Fruit fly (Drosophila melanogaster) whole organism, embryonic: Measurements from ENCODE around the gene Clbn.

ENCODE experiments used
- Atf3 ChIP-seq: fragments of 200-800 bp; sonication (Bioruptor generic); optimal IDR thresholded peaks from 3 replicates; lab custom pipeline; 2016; ENCODE audit warnings: missing biosample characterization, missing genetic modification characterization
- Awh ChIP-seq: fragments of 200-800 bp; sonication (Bioruptor generic); IDR thresholded peaks from 2 replicates; pipeline ENCODE4, ENCODE4 v1.3.6; 2022; ENCODE audit warnings: missing biosample characterization, missing genetic modification characterization
- C15 ChIP-seq: fragments of 200-800 bp; sonication (Bioruptor generic); IDR thresholded peaks from 3 replicates; pipeline ENCODE4 v1.3.6; 2022; ENCODE audit warnings: missing biosample characterization, missing genetic modification characterization
- CG10321 ChIP-seq: fragments of 200-800 bp; sonication (Bioruptor generic); IDR thresholded peaks from 2 replicates; pipeline ENCODE4 v1.3.6; 2022; ENCODE audit warnings: missing biosample characterization, missing genetic modification characterization
- CG11696 ChIP-seq: fragments of 200-800 bp; sonication (Bioruptor generic); IDR thresholded peaks from 2 replicates; pipeline ENCODE4 v1.3.6; 2022; ENCODE audit warnings: missing biosample characterization, missing genetic modification characterization
- CG1233 ChIP-seq: fragments of 200-800 bp; sonication (Bioruptor generic); optimal IDR thresholded peaks from 4 replicates; lab custom pipeline; 2018; ENCODE audit warnings: missing biosample characterization, mild to moderate bottlenecking, missing genetic modification characterization
- CG13296 ChIP-seq: fragments of 200-800 bp; sonication (Bioruptor generic); optimal IDR thresholded peaks from 3 replicates; lab custom pipeline; 2018; ENCODE audit warnings: missing biosample characterization, mild to moderate bottlenecking, missing genetic modification characterization
- CG14860 ChIP-seq: fragments of 200-800 bp; sonication (Bioruptor generic); IDR thresholded peaks from 3 replicates; pipeline ENCODE4 v1.3.6; 2022; ENCODE audit warnings: missing biosample characterization, missing genetic modification characterization; ENCODE audit not compliant: partially characterized antibody
- CG15479 ChIP-seq: fragments of 200-800 bp; sonication (Bioruptor generic); optimal IDR thresholded peaks from 3 replicates; lab custom pipeline; 2019; ENCODE audit warnings: missing biosample characterization, mild to moderate bottlenecking, missing genetic modification characterization, moderate library complexity
- CG15514 ChIP-seq: fragments of 200-800 bp; sonication (Bioruptor generic); optimal IDR thresholded peaks from 3 replicates; lab custom pipeline; 2017; ENCODE audit warnings: missing biosample characterization, missing genetic modification characterization, mild to moderate bottlenecking, moderate library complexity, missing genetic modification reagents
- CG18599 ChIP-seq: fragments of 200-800 bp; sonication (Bioruptor generic); optimal IDR thresholded peaks from 3 replicates; lab custom pipeline; 2017; ENCODE audit warnings: missing biosample characterization, missing genetic modification characterization, mild to moderate bottlenecking, moderate library complexity, missing genetic modification reagents
- CG2678 ChIP-seq: fragments of 200-800 bp; sonication (Bioruptor generic); optimal IDR thresholded peaks from 3 replicates; lab custom pipeline; 2019; ENCODE audit warnings: missing biosample characterization, mild to moderate bottlenecking, missing genetic modification characterization, moderate library complexity
- CG31224 ChIP-seq: fragments of 200-800 bp; sonication (Bioruptor generic); IDR thresholded peaks from 2 replicates; pipeline ENCODE4 v1.3.6; 2022; ENCODE audit warnings: missing biosample characterization, missing genetic modification characterization
- CG31388 ChIP-seq: fragments of 200-800 bp; sonication (Bioruptor generic); optimal IDR thresholded peaks from 2 replicates; lab custom pipeline; 2016; ENCODE audit warnings: missing biosample characterization, missing genetic modification characterization
- CG34224 ChIP-seq: fragments of 200-800 bp; sonication (Bioruptor generic); IDR thresholded peaks from 3 replicates; pipeline ENCODE4 v1.3.6; 2022; ENCODE audit warnings: missing biosample characterization, missing genetic modification characterization; ENCODE audit not compliant: partially characterized antibody
- CG4360 ChIP-seq: fragments of 200-800 bp; sonication (Bioruptor generic); IDR thresholded peaks from 2 replicates; pipeline ENCODE4 v1.3.6; 2022; ENCODE audit warnings: missing biosample characterization, missing genetic modification characterization
- CG4854 ChIP-seq: fragments of 200-800 bp; sonication (Bioruptor generic); optimal IDR thresholded peaks from 2 replicates; lab custom pipeline; 2016; ENCODE audit warnings: missing biosample characterization, missing genetic modification characterization, inconsistent platforms
- CG6272 ChIP-seq: fragments of 200-800 bp; sonication (Bioruptor generic); IDR thresholded peaks from 2 replicates; pipeline ENCODE4 v1.3.6; 2022; ENCODE audit warnings: missing biosample characterization, missing genetic modification characterization
- CG7928 ChIP-seq: fragments of 200-800 bp; sonication (Bioruptor generic); optimal IDR thresholded peaks from 2 replicates; lab custom pipeline; 2017; ENCODE audit warnings: missing biosample characterization, mild to moderate bottlenecking, missing genetic modification characterization
- CG8388 ChIP-seq: fragments of 200-800 bp; sonication (Bioruptor generic); optimal IDR thresholded peaks from 2 replicates; lab custom pipeline; 2019; ENCODE audit warnings: missing biosample characterization, mild to moderate bottlenecking, missing genetic modification characterization, moderate library complexity
- D19A ChIP-seq: fragments of 200-800 bp; optimal IDR thresholded peaks from 3 replicates; lab custom pipeline; 2019; ENCODE audit warnings: missing biosample characterization, mild to moderate bottlenecking, missing genetic modification characterization, moderate library complexity
- Dll ChIP-seq: fragments of 200-800 bp; sonication (Bioruptor generic); IDR thresholded peaks from 4 replicates; pipeline ENCODE4 v1.3.6; 2022; ENCODE audit warnings: missing biosample characterization, missing genetic modification characterization; ENCODE audit not compliant: partially characterized antibody
- E2f2 ChIP-seq: fragments of 200-800 bp; sonication (Bioruptor generic); IDR thresholded peaks from 2 replicates; pipeline ENCODE4 v1.3.6; 2022; ENCODE audit warnings: missing biosample characterization, missing genetic modification characterization
- Eip74EF ChIP-seq, 2 experiments: fragments of 200-800 bp in 1 of 2; fragments of >200 bp in 1 of 2; sonication (Bioruptor generic) in 1 of 2; optimal IDR thresholded peaks; 2 replicates each; lab custom pipeline; 2017 to 2019; ENCODE audit warnings: missing biosample characterization in 2 of 2, missing genetic modification characterization in 2 of 2, mild to moderate bottlenecking in 1 of 2, moderate library complexity in 1 of 2
- Hr78 ChIP-seq, 2 experiments: fragments of 200-800 bp in 1 of 2; fragments of >200 bp in 1 of 2; sonication (Bioruptor generic) in 1 of 2; optimal IDR thresholded peaks; 2 replicates each; lab custom pipeline; 2017 to 2019; ENCODE audit warnings: missing biosample characterization in 2 of 2, missing genetic modification characterization in 2 of 2, mild to moderate bottlenecking in 1 of 2, moderate library complexity in 1 of 2
- MESR4 ChIP-seq: fragments of 200-800 bp; sonication (Bioruptor generic); optimal IDR thresholded peaks from 2 replicates; lab custom pipeline; 2018; ENCODE audit warnings: missing biosample characterization, mild to moderate bottlenecking, missing genetic modification characterization, moderate library complexity
- MTF-1 ChIP-seq: fragments of 200-800 bp; sonication (Bioruptor generic); optimal IDR thresholded peaks from 2 replicates; lab custom pipeline; 2018; ENCODE audit warnings: missing biosample characterization, mild to moderate bottlenecking, missing genetic modification characterization, borderline replicate concordance
- Myb ChIP-seq: fragments of 200-800 bp; sonication (Bioruptor generic); optimal IDR thresholded peaks from 2 replicates; lab custom pipeline; 2016; ENCODE audit warnings: missing biosample characterization, missing genetic modification characterization
- NFAT ChIP-seq: fragments of 200-800 bp; sonication (Bioruptor generic); IDR thresholded peaks from 2 replicates; pipeline ENCODE4 v1.3.6; 2022; ENCODE audit warnings: missing biosample characterization, missing genetic modification characterization
- Sox100B ChIP-seq: fragments of 200-800 bp; sonication (Bioruptor generic); optimal IDR thresholded peaks from 3 replicates; lab custom pipeline; 2018; ENCODE audit warnings: missing biosample characterization, mild to moderate bottlenecking, missing genetic modification characterization
- TFAM ChIP-seq: fragments of 200-800 bp; sonication (Bioruptor generic); optimal IDR thresholded peaks from 2 replicates; lab custom pipeline; 2017; ENCODE audit warnings: missing biosample characterization, missing genetic modification characterization, inconsistent platforms
- ara ChIP-seq: fragments of 200-800 bp; sonication (Bioruptor generic); IDR thresholded peaks from 2 replicates; pipeline ENCODE4 v1.3.6; 2022; ENCODE audit warnings: missing biosample characterization, missing genetic modification characterization
- ato ChIP-seq: fragments of 200-800 bp; sonication (Bioruptor generic); IDR thresholded peaks from 2 replicates; pipeline ENCODE4 v1.3.6; 2022; ENCODE audit warnings: missing biosample characterization, missing genetic modification characterization; ENCODE audit not compliant: partially characterized antibody
- bab2 ChIP-seq: fragments of 200-800 bp; sonication (Bioruptor generic); optimal IDR thresholded peaks from 2 replicates; lab custom pipeline; 2016; ENCODE audit warnings: missing biosample characterization, missing genetic modification characterization
- crol ChIP-seq: fragments of 200-800 bp; sonication (Bioruptor generic); IDR thresholded peaks from 2 replicates; pipeline ENCODE4 v1.3.6; 2022; ENCODE audit warnings: missing biosample characterization, missing genetic modification characterization
- dimm ChIP-seq: fragments of 200-800 bp; sonication (Bioruptor generic); IDR thresholded peaks from 2 replicates; pipeline ENCODE4 v1.3.6; 2022; ENCODE audit warnings: missing biosample characterization, missing genetic modification characterization
- dmrt99B ChIP-seq: fragments of 200-800 bp; sonication (Bioruptor generic); optimal IDR thresholded peaks from 2 replicates; lab custom pipeline; 2018; ENCODE audit warnings: missing biosample characterization, mild to moderate bottlenecking, missing genetic modification characterization, moderate library complexity
- dpn ChIP-seq, 2 experiments: fragments of 200-800 bp; sonication (Bioruptor generic); optimal IDR thresholded peaks; 3 replicates each; lab custom pipeline; 2016; ENCODE audit warnings: missing biosample characterization in 2 of 2, missing genetic modification characterization in 2 of 2
- ems ChIP-seq: fragments of 200-800 bp; sonication (Bioruptor generic); optimal IDR thresholded peaks from 3 replicates; lab custom pipeline; 2016; ENCODE audit warnings: missing biosample characterization, missing genetic modification characterization
- en ChIP-seq: fragments of 200-800 bp; sonication (Bioruptor generic); optimal IDR thresholded peaks from 2 replicates; lab custom pipeline; 2016; ENCODE audit warnings: missing biosample characterization, missing genetic modification characterization
- gem ChIP-seq: fragments of 200-800 bp; sonication (Bioruptor generic); optimal IDR thresholded peaks from 2 replicates; lab custom pipeline; 2019; ENCODE audit warnings: missing biosample characterization, mild to moderate bottlenecking, missing genetic modification characterization, moderate library complexity
- gsb-n ChIP-seq: fragments of 200-800 bp; sonication (Bioruptor generic); optimal IDR thresholded peaks from 3 replicates; lab custom pipeline; 2018; ENCODE audit warnings: missing biosample characterization, mild to moderate bottlenecking, missing genetic modification characterization
- ham ChIP-seq: fragments of 200-800 bp; sonication (Bioruptor generic); IDR thresholded peaks from 2 replicates; pipeline ENCODE4 v1.3.6; 2022; ENCODE audit warnings: missing biosample characterization, missing genetic modification characterization
- ken ChIP-seq: fragments of 200-800 bp; sonication (Bioruptor generic); IDR thresholded peaks from 3 replicates; pipeline ENCODE4 v1.3.6; 2022; ENCODE audit warnings: missing biosample characterization, missing genetic modification characterization
- onecut ChIP-seq: fragments of 200-800 bp; sonication (Bioruptor generic); IDR thresholded peaks from 2 replicates; pipeline ENCODE4 v1.3.6; 2022; ENCODE audit warnings: missing biosample characterization, missing genetic modification characterization
- run ChIP-seq: fragments of 200-800 bp; sonication (Bioruptor generic); optimal IDR thresholded peaks from 3 replicates; lab custom pipeline; 2018; ENCODE audit warnings: missing biosample characterization, mild to moderate bottlenecking, missing genetic modification characterization
- sd ChIP-seq: fragments of 200-800 bp; sonication (Bioruptor generic); optimal IDR thresholded peaks from 3 replicates; lab custom pipeline; 2018; ENCODE audit warnings: missing biosample characterization, mild to moderate bottlenecking, missing genetic modification characterization, moderate library complexity
- seq ChIP-seq: fragments of 200-800 bp; sonication (Bioruptor generic); IDR thresholded peaks from 2 replicates; pipeline ENCODE4 v1.3.6; 2022; ENCODE audit warnings: missing biosample characterization, missing genetic modification characterization
- tna ChIP-seq: fragments of 200-800 bp; sonication (Bioruptor generic); IDR thresholded peaks from 2 replicates; pipeline ENCODE4 v1.3.6; 2022; ENCODE audit warnings: missing biosample characterization, missing genetic modification characterization; ENCODE audit not compliant: partially characterized antibody
- vvl ChIP-seq: fragments of 200-800 bp; sonication (Bioruptor generic); IDR thresholded peaks from 2 replicates; pipeline ENCODE4 v1.3.6; 2022; ENCODE audit warnings: missing biosample characterization, missing genetic modification characterization
- wor ChIP-seq: fragments of 200-800 bp; sonication (Bioruptor generic); IDR thresholded peaks from 2 replicates; pipeline ENCODE4 v1.3.6; 2022; ENCODE audit warnings: missing biosample characterization, missing genetic modification characterization

Gene Clbn

DNA sequence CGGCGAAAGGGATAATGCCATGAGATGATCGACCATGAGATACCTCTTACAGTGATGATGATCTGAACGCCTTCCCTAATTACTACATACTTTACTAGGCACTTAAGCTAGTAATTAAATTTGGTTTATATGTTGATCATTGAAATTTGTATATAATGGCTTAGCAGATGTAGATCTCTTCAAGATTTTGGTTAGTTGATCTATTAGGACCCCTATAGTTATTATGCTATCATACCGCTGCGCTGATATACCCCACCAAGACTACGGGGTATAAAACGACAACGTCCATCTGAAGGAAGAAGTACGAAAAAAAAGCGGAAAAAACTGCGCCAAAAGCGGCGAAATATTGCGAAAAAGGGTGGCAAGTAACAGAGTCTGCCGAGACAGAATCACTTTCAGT lies 46.9 kb downstream of the Clbn start (continued):
- TF ChIP-seq Hr78 (GFP tag; optimal IDR thresholded peaks at IDR 0.05; lab: Kevin White, UChicago): no peak
- no peak for TF ChIP-seq Eip74EF (GFP tag; optimal IDR thresholded peaks at IDR 0.05; lab: Kevin White, UChicago)
- no peak for TF ChIP-seq tna
- no peak for TF ChIP-seq dimm (GFP tag; lab: Robert Waterston, UW)
- TF ChIP-seq ara (GFP tag; lab: Robert Waterston, UW): no peak
- no peak for TF ChIP-seq Awh (GFP tag; lab: Robert Waterston, UW)
- TF ChIP-seq ato (GFP tag; lab: Robert Waterston, UW): no peak
- no peak for TF ChIP-seq CG10321 (GFP tag; lab: Robert Waterston, UW)
- TF ChIP-seq E2f2 (GFP tag; lab: Robert Waterston, UW): no peak
- TF ChIP-seq CG7928: no peak
- no peak for TF ChIP-seq CG31224 (GFP tag; lab: Robert Waterston, UW)
- peak; percentile 46 for TF ChIP-seq CG2678 (tag; lab: Kevin White, UChicago)
- TF ChIP-seq onecut: no peak
- no peak for TF ChIP-seq bab2 (GFP tag; lab: Kevin White, UChicago)
- no peak for TF ChIP-seq ems
- TF ChIP-seq CG14860 (GFP tag; lab: Robert Waterston, UW): no peak
- peak; percentile 49 for TF ChIP-seq D19A (tag; lab: Kevin White, UChicago)
- no peak for TF ChIP-seq CG4854 (GFP tag; lab: Kevin White, UChicago)
- TF ChIP-seq Dll (GFP tag; lab: Robert Waterston, UW): no peak
- TF ChIP-seq dpn (GFP tag; optimal IDR thresholded peaks at IDR 0.05; lab: Kevin White, UChicago): no peak
- TF ChIP-seq MESR4 (GFP tag; lab: Kevin White, UChicago): no peak
- no peak for TF ChIP-seq ken (GFP tag; lab: Robert Waterston, UW)
- TF ChIP-seq TFAM: no peak
- no peak for TF ChIP-seq CG34224 (GFP tag; lab: Robert Waterston, UW)
- no peak for TF ChIP-seq seq (GFP tag; lab: Robert Waterston, UW)
- no peak for TF ChIP-seq wor
- TF ChIP-seq CG11696 (GFP tag; lab: Robert Waterston, UW): no peak
- TF ChIP-seq CG31388 (GFP tag; lab: Kevin White, UChicago): no peak
- TF ChIP-seq vvl (GFP tag; lab: Robert Waterston, UW): 0 out of 2 replicates have a peak, but pooled peaks have one; percentile 24
- TF ChIP-seq CG18599 (GFP tag; lab: Kevin White, UChicago): peak; percentile 40
- peak; percentile 57 for TF ChIP-seq gem (tag; lab: Kevin White, UChicago)
- TF ChIP-seq gsb-n (tag; lab: Kevin White, UChicago): no peak
- no peak for TF ChIP-seq Atf3
- TF ChIP-seq C15: no peak
- no peak for TF ChIP-seq CG13296 (GFP tag; lab: Kevin White, UChicago)
- peak; percentile 39 for TF ChIP-seq dmrt99B (tag; lab: Kevin White, UChicago)
- no peak for TF ChIP-seq sd (tag; lab: Kevin White, UChicago)
- TF ChIP-seq run (tag; lab: Kevin White, UChicago): no peak
- TF ChIP-seq Myb (GFP tag; lab: Kevin White, UChicago): no peak
- no peak for TF ChIP-seq en (GFP tag; lab: Kevin White, UChicago)
- no peak for TF ChIP-seq CG15479 (GFP tag; lab: Kevin White, UChicago)
- no peak for TF ChIP-seq CG1233
- peak; percentile 12 for TF ChIP-seq Sox100B (GFP tag; lab: Kevin White, UChicago)
- TF ChIP-seq CG8388 (GFP tag; lab: Kevin White, UChicago): no peak
- TF ChIP-seq crol (GFP tag; lab: Robert Waterston, UW): no peak
- TF ChIP-seq MTF-1 (GFP tag; lab: Kevin White, UChicago): no peak
- TF ChIP-seq CG15514 (GFP tag; lab: Kevin White, UChicago): no peak
- TF ChIP-seq ham (GFP tag; lab: Robert Waterston, UW): no peak
- no peak for TF ChIP-seq NFAT
- TF ChIP-seq CG6272 (GFP tag; lab: Robert Waterston, UW): no peak
- no peak for TF ChIP-seq CG4360
